Worm (Caenorhabditis elegans) whole organism, L4/young adult: ENCODE results near the gene fbxb-85.
"Not testable (repeated sequence)": the region's sequence is repeated elsewhere in the genome, so short reads cannot be mapped to it uniquely, and the experiment has no call there.

Experiments used
- W03F9.2 ChIP-seq: fragments of 150-350 bp; optimal IDR thresholded peaks from 2 replicates; lab custom pipeline; 2014; ENCODE audit warnings: missing biosample characterization, missing genetic modification characterization
- dao-5 ChIP-seq: sonication (generic microtip); optimal IDR thresholded peaks from 2 replicates; lab custom pipeline; 2016; ENCODE audit warnings: missing genotype, missing genetic modification characterization, moderate library complexity, missing compliant biosample characterization
- him-1 ChIP-seq: sonication (generic microtip); optimal IDR thresholded peaks from 2 replicates; lab custom pipeline; 2016; ENCODE audit warnings: missing genotype, missing genetic modification reagents, missing genetic modification characterization, missing compliant biosample characterization

The fbxb-85 gene

ce11 chrIII:10816800-10817418 lies 31.9 kb downstream of the fbxb-85 start, which contains the start of gene sca-1:
TSS of gene sca-1 (minus strand) at chrIII:10816850.
- no peak for TF ChIP-seq him-1 (tag; lab: Kevin White, UChicago)
- TF ChIP-seq dao-5 (tag; lab: Kevin White, UChicago) = no peak

- TF ChIP-seq W03F9.2 (tag; lab: Kevin White, UChicago) (no peak), dao-5 (tag; lab: Kevin White, UChicago) (no peak)
Observed at ce11 chrIII:10816045-10816444, 32.7 kb downstream of the fbxb-85 start.

DNA sequence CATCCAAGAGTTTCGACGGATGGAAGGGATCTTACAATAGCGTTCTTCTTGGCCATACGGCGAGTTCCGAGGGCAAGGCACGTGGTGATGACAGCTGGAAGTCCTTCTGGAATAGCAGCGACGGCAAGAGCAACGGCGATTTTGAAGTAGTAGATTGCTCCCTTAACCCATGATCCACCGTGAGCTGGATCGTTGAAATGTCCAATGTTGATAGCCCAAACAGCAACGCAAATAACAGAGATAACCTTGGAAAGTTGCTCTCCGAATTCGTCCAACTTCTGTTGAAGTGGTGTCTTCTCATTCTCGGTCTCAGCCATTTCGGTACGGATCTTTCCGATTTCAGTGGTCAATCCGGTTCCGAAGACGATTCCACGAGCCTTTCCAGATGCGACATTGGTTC lies 33.6 kb downstream of the fbxb-85 start:
- TF ChIP-seq him-1 (tag; lab: Kevin White, UChicago) (no peak), dao-5 (tag; lab: Kevin White, UChicago) (no peak), W03F9.2 (tag; lab: Kevin White, UChicago) (no peak)

DNA sequence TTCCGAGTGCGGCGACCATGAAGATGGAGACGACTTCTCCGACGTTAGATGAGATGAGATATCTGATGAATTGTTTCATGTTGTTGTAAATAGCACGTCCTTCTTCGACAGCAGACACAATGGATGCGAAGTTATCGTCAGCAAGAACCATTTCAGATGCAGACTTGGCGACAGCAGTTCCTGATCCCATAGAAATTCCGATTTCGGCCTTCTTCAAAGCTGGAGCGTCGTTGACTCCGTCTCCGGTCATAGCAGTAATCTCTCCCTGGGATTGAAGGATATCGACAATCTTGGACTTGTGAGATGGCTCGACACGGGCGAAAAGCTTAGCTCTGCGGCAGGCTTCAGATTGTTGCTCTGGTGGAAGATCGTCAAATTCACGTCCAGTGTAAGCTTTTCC lies 34.9 kb downstream of the fbxb-85 start:
- no peak for TF ChIP-seq dao-5 (tag; lab: Kevin White, UChicago)
- TF ChIP-seq W03F9.2 (tag; lab: Kevin White, UChicago) = no peak
- TF ChIP-seq him-1 (tag; lab: Kevin White, UChicago) = no peak

- TF ChIP-seq dao-5 (tag; lab: Kevin White, UChicago) = no peak
- no peak for TF ChIP-seq W03F9.2 (tag; lab: Kevin White, UChicago)
- no peak for TF ChIP-seq him-1 (tag; lab: Kevin White, UChicago)
Observed at ce11 chrIII:10812798-10813295, 35.9 kb downstream of the fbxb-85 start.

DNA sequence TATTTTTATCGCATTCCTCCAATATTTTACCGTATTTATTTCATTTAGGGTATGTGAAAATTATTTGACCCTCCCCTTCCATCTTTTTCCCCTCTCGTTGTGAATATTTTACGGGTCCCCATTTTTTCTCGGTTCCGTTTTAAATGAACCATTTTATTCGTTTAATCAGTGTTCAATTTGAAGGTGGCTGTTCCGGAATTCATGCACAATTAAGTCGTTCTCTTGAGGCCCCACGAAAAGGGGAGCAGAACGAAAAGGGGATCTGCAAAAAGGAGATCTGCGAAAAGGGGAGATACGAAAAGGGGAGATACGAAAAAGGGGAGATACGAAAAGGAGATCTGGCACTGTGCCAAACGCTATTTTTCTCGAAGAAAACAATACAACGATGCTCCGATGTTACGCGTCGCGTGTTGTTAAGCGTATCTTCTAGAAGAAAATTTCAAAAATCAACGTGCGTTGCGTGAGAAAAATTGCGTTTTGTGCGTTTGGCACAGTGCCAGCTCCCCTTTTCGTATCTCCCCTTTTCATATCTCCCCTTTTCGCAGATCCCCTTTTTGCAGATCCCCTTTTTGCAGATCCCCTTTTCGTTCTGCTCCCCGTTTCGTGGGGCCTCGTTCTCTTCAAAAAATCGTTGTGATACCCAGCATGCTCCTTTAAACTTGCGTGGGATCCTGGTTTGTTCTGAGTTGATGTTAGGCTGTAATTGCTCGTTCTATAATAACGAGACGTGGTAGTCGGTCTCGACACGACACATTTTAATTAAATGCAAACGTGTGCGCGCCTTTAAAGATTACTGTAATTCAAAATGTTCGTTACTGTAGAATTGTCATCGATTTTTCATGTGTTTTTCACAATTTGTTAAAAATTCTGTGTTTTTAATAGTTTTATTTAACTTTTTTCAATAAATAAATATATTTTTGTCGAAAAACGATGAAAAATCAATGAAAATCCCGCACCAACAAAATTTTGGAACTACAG lies 37.6 kb downstream of the fbxb-85 start:
- TF ChIP-seq dao-5 (tag; lab: Kevin White, UChicago) = no peak
- no peak for TF ChIP-seq him-1 (tag; lab: Kevin White, UChicago)
- TF ChIP-seq W03F9.2 (tag; lab: Kevin White, UChicago) = no peak

ce11 chrIII:10810483-10810836 lies 38.3 kb downstream of the fbxb-85 start:
- TF ChIP-seq W03F9.2 (tag; lab: Kevin White, UChicago) = no peak
- no peak for TF ChIP-seq him-1 (tag; lab: Kevin White, UChicago)
- TF ChIP-seq dao-5 (tag; lab: Kevin White, UChicago) = no peak

DNA sequence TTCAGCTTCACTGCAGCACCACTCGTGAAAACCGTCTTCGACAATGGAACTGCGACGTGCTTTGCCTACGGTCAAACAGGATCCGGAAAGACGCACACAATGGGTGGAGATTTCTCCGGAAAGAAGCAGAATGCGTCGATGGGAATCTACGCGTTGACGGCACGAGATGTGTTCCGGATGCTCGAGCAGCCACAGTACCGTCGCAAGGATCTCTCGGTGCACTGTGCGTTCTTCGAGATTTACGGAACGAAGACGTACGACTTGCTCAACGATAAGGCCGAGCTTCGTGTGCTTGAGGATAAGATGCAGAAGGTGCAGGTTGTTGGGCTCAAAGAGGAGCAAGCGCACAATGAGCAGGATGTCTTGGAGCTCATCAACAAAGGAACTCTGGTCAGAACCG lies 39.2 kb downstream of the fbxb-85 start:
- TF ChIP-seq dao-5 (tag; lab: Kevin White, UChicago) = no peak
- TF ChIP-seq W03F9.2 (tag; lab: Kevin White, UChicago) = no peak
- no peak for TF ChIP-seq him-1 (tag; lab: Kevin White, UChicago)

ce11 chrIII:10808802-10809201 lies 40.0 kb downstream of the fbxb-85 start:
- TF ChIP-seq him-1 (tag; lab: Kevin White, UChicago) (no peak), W03F9.2 (tag; lab: Kevin White, UChicago) (no peak), dao-5 (tag; lab: Kevin White, UChicago) (no peak)

- TF ChIP-seq dao-5 (tag; lab: Kevin White, UChicago) (no peak), W03F9.2 (tag; lab: Kevin White, UChicago) (no peak), him-1 (tag; lab: Kevin White, UChicago) (no peak)
Observed at ce11 chrIII:10807956-10808355, 40.8 kb downstream of the fbxb-85 start.

ce11 chrIII:10807236-10807635 lies 41.5 kb downstream of the fbxb-85 start:
- TF ChIP-seq dao-5 (tag; lab: Kevin White, UChicago) = no peak

DNA sequence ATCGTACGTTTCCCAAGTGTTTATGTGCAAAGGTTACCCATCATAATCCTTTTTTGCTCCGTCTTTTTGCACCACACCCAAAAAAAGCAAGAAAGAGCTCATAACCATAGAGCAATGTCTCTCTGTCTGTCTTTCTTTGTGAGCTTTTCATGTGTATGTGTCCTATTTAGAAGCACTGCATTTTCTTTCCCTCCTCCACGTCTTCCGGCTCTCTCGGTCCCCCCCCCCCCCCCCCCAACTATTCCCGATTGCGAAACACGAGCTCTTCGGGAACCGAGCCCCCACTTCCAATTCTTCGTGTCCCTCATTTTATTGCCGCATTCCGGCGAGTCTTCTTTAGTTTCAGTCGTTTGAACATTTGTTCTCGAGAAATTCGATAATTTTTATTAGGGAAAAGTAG lies 41.9 kb downstream of the fbxb-85 start:
- TF ChIP-seq dao-5 (tag; lab: Kevin White, UChicago) (no peak), him-1 (tag; lab: Kevin White, UChicago) (no peak), W03F9.2 (tag; lab: Kevin White, UChicago) (no peak)

ce11 chrIII:10805625-10806024 lies 43.1 kb downstream of the fbxb-85 start, which contains the start of gene klp-7:
TSS of gene klp-7 (plus strand) at chrIII:10805925.
- TF ChIP-seq W03F9.2, him-1, dao-5 (tag; lab: Kevin White, UChicago): not testable (repeated sequence)
